Fruit fly (Drosophila melanogaster) whole organism, embryonic: ENCODE results near the gene P58IPK.

Experiments
- Aef1 ChIP-seq: fragments of 200-800 bp; sonication (Bioruptor generic); IDR thresholded peaks from 3 replicates; pipeline ENCODE4 v1.3.6; 2022; ENCODE audit warnings: missing biosample characterization, missing genetic modification characterization
- Atf6 ChIP-seq: fragments of 200-800 bp; sonication (Bioruptor generic); IDR thresholded peaks from 2 replicates; pipeline ENCODE4 v1.3.6; 2022; ENCODE audit warnings: missing biosample characterization, missing genetic modification characterization
- Blimp-1 ChIP-seq: fragments of 200-800 bp; sonication (Bioruptor generic); optimal IDR thresholded peaks from 3 replicates; lab custom pipeline; 2018; ENCODE audit warnings: missing biosample characterization, missing genetic modification characterization, mild to moderate bottlenecking, moderate library complexity, missing genetic modification reagents
- CG10209 ChIP-seq: fragments of 200-800 bp; sonication (Bioruptor generic); optimal IDR thresholded peaks from 3 replicates; lab custom pipeline; 2017; ENCODE audit warnings: missing biosample characterization, mild to moderate bottlenecking, missing genetic modification characterization, missing genetic modification reagents
- CG10274 ChIP-seq: fragments of 200-800 bp; sonication (Bioruptor generic); optimal IDR thresholded peaks from 3 replicates; lab custom pipeline; 2017; ENCODE audit warnings: missing biosample characterization, mild to moderate bottlenecking, missing genetic modification characterization
- CG10543 ChIP-seq: fragments of 200-800 bp; sonication (Bioruptor generic); optimal IDR thresholded peaks from 3 replicates; lab custom pipeline; 2017; ENCODE audit warnings: missing biosample characterization, mild to moderate bottlenecking, missing genetic modification characterization, moderate library complexity
- CG11723 ChIP-seq: fragments of 200-800 bp; sonication (Bioruptor generic); optimal IDR thresholded peaks from 2 replicates; lab custom pipeline; 2017; ENCODE audit warnings: missing biosample characterization, mild to moderate bottlenecking, missing genetic modification characterization
- CG14441 ChIP-seq: fragments of 200-800 bp; sonication (Bioruptor generic); IDR thresholded peaks from 2 replicates; pipeline ENCODE4 v1.3.6; 2022; ENCODE audit warnings: missing biosample characterization, missing genetic modification characterization
- CG1603 ChIP-seq: fragments of 200-800 bp; sonication (Bioruptor generic); optimal IDR thresholded peaks from 2 replicates; lab custom pipeline; 2019; ENCODE audit warnings: missing biosample characterization, mild to moderate bottlenecking, missing genetic modification characterization, moderate library complexity
- CG16815 ChIP-seq: fragments of 200-800 bp; sonication (Bioruptor generic); optimal IDR thresholded peaks from 3 replicates; lab custom pipeline; 2017; ENCODE audit warnings: missing biosample characterization, mild to moderate bottlenecking, missing genetic modification characterization
- CG17612 ChIP-seq: fragments of 200-800 bp; sonication (Bioruptor generic); IDR thresholded peaks from 2 replicates; pipeline ENCODE4 v1.3.6; 2022; ENCODE audit warnings: missing biosample characterization, missing genetic modification characterization
- CG2199 ChIP-seq: fragments of 200-800 bp; sonication (Bioruptor generic); IDR thresholded peaks from 3 replicates; pipeline ENCODE4 v1.3.6; 2022; ENCODE audit warnings: missing biosample characterization, missing genetic modification characterization
- CG2678 ChIP-seq: fragments of 200-800 bp; sonication (Bioruptor generic); optimal IDR thresholded peaks from 3 replicates; lab custom pipeline; 2019; ENCODE audit warnings: missing biosample characterization, mild to moderate bottlenecking, missing genetic modification characterization, moderate library complexity
- CG2875 ChIP-seq: fragments of 200-800 bp; sonication (Bioruptor generic); optimal IDR thresholded peaks from 2 replicates; lab custom pipeline; 2017; ENCODE audit warnings: missing biosample characterization, mild to moderate bottlenecking, missing genetic modification characterization, missing genetic modification reagents
- CG30403 ChIP-seq: fragments of 200-800 bp; sonication (Bioruptor generic); optimal IDR thresholded peaks from 3 replicates; lab custom pipeline; 2016; ENCODE audit warnings: missing biosample characterization, missing genetic modification characterization
- CG31441 ChIP-seq: fragments of 200-800 bp; sonication (Bioruptor generic); IDR thresholded peaks from 2 replicates; pipeline ENCODE4 v1.3.6; 2022; ENCODE audit warnings: missing biosample characterization, missing genetic modification characterization
- CG3281 ChIP-seq: fragments of 200-800 bp; sonication (Bioruptor generic); optimal IDR thresholded peaks from 3 replicates; lab custom pipeline; 2017; ENCODE audit warnings: missing biosample characterization, mild to moderate bottlenecking, missing genetic modification characterization
- CG4328 ChIP-seq: fragments of 200-800 bp; sonication (Bioruptor generic); optimal IDR thresholded peaks from 3 replicates; lab custom pipeline; 2017; ENCODE audit warnings: missing biosample characterization, missing genetic modification reagents, missing genetic modification characterization
- CG7372 ChIP-seq: fragments of 200-800 bp; sonication (Bioruptor generic); IDR thresholded peaks from 2 replicates; pipeline ENCODE4 v1.3.6; 2022; ENCODE audit warnings: missing biosample characterization, missing genetic modification characterization
- CG8281 ChIP-seq: fragments of 200-800 bp; sonication (Bioruptor generic); optimal IDR thresholded peaks from 2 replicates; lab custom pipeline; 2018; ENCODE audit warnings: missing biosample characterization, mild to moderate bottlenecking, missing genetic modification characterization, moderate library complexity
- CG8388 ChIP-seq: fragments of 200-800 bp; sonication (Bioruptor generic); optimal IDR thresholded peaks from 2 replicates; lab custom pipeline; 2019; ENCODE audit warnings: missing biosample characterization, mild to moderate bottlenecking, missing genetic modification characterization, moderate library complexity
- CG9932 ChIP-seq: fragments of 200-800 bp; sonication (Bioruptor generic); IDR thresholded peaks from 2 replicates; pipeline ENCODE4 v1.3.6; 2022; ENCODE audit warnings: missing biosample characterization, missing genetic modification characterization
- CHES-1-like ChIP-seq: fragments of 200-800 bp; sonication (Bioruptor generic); optimal IDR thresholded peaks from 2 replicates; lab custom pipeline; 2016; ENCODE audit warnings: missing biosample characterization, missing genetic modification characterization
- CoRest ChIP-seq: fragments of 200-800 bp; sonication (Bioruptor generic); optimal IDR thresholded peaks from 3 replicates; lab custom pipeline; 2018; ENCODE audit warnings: missing biosample characterization, mild to moderate bottlenecking, missing genetic modification characterization, moderate library complexity
- Eip74EF ChIP-seq, 2 experiments: fragments of 200-800 bp in 1 of 2; fragments of >200 bp in 1 of 2; sonication (Bioruptor generic) in 1 of 2; optimal IDR thresholded peaks; 2 replicates each; lab custom pipeline; 2017 to 2019; ENCODE audit warnings: missing biosample characterization in 2 of 2, missing genetic modification characterization in 2 of 2, mild to moderate bottlenecking in 1 of 2, moderate library complexity in 1 of 2
- Ets65A ChIP-seq: fragments of 200-800 bp; sonication (Bioruptor generic); peaks from one replicate; lab custom pipeline; 2016; ENCODE audit warnings: missing biosample characterization, missing genetic modification characterization
- HHEX ChIP-seq: fragments of 200-800 bp; sonication (Bioruptor generic); optimal IDR thresholded peaks from 3 replicates; lab custom pipeline; 2017; ENCODE audit warnings: missing biosample characterization, mild to moderate bottlenecking, missing genetic modification characterization, missing genetic modification reagents
- Mrtf ChIP-seq: fragments of 200-800 bp; sonication (Bioruptor generic); IDR thresholded peaks from 3 replicates; pipeline ENCODE4 v1.3.6; 2022; ENCODE audit warnings: missing biosample characterization, missing genetic modification characterization
- Myb ChIP-seq: fragments of 200-800 bp; sonication (Bioruptor generic); optimal IDR thresholded peaks from 2 replicates; lab custom pipeline; 2016; ENCODE audit warnings: missing biosample characterization, missing genetic modification characterization
- NFAT ChIP-seq: fragments of 200-800 bp; sonication (Bioruptor generic); IDR thresholded peaks from 2 replicates; pipeline ENCODE4 v1.3.6; 2022; ENCODE audit warnings: missing biosample characterization, missing genetic modification characterization
- Nf-YB ChIP-seq: fragments of 200-800 bp; sonication (Bioruptor generic); optimal IDR thresholded peaks from 3 replicates; lab custom pipeline; 2019; ENCODE audit warnings: missing biosample characterization, mild to moderate bottlenecking, missing genetic modification characterization, moderate library complexity
- Xbp1 ChIP-seq: fragments of 200-800 bp; sonication (Bioruptor generic); optimal IDR thresholded peaks from 3 replicates; lab custom pipeline; 2016; ENCODE audit warnings: missing biosample characterization, mild to moderate bottlenecking, missing genetic modification characterization
- al ChIP-seq: fragments of 200-800 bp; sonication (Bioruptor generic); IDR thresholded peaks from 2 replicates; pipeline ENCODE4 v1.3.6; 2022; ENCODE audit warnings: missing biosample characterization, missing genetic modification characterization
- ato ChIP-seq: fragments of 200-800 bp; sonication (Bioruptor generic); IDR thresholded peaks from 2 replicates; pipeline ENCODE4 v1.3.6; 2022; ENCODE audit warnings: missing biosample characterization, missing genetic modification characterization; ENCODE audit not compliant: partially characterized antibody
- bowl ChIP-seq: fragments of 200-800 bp; sonication (Bioruptor generic); IDR thresholded peaks from 2 replicates; pipeline ENCODE4 v1.3.6; 2022; ENCODE audit warnings: missing biosample characterization, missing genetic modification characterization
- dmrt11E ChIP-seq: fragments of 200-800 bp; sonication (Bioruptor generic); optimal IDR thresholded peaks from 3 replicates; lab custom pipeline; 2018; ENCODE audit warnings: missing biosample characterization, mild to moderate bottlenecking, missing genetic modification characterization, moderate library complexity
- ind ChIP-seq: fragments of 200-800 bp; sonication (Bioruptor generic); optimal IDR thresholded peaks from 3 replicates; lab custom pipeline; 2016; ENCODE audit warnings: missing biosample characterization, missing genetic modification characterization
- lab ChIP-seq: fragments of 200-800 bp; sonication (Bioruptor generic); optimal IDR thresholded peaks from 3 replicates; lab custom pipeline; 2017; ENCODE audit warnings: missing biosample characterization, missing genetic modification characterization, mild to moderate bottlenecking, moderate library complexity, missing genetic modification reagents
- lilli ChIP-seq: fragments of 200-800 bp; sonication (Bioruptor generic); optimal IDR thresholded peaks from 3 replicates; lab custom pipeline; 2016; ENCODE audit warnings: missing biosample characterization, missing genetic modification characterization
- onecut ChIP-seq: fragments of 200-800 bp; sonication (Bioruptor generic); IDR thresholded peaks from 2 replicates; pipeline ENCODE4 v1.3.6; 2022; ENCODE audit warnings: missing biosample characterization, missing genetic modification characterization
- peb ChIP-seq: fragments of 200-800 bp; sonication (Bioruptor generic); IDR thresholded peaks from 2 replicates; pipeline ENCODE4 v1.3.6; 2022; ENCODE audit warnings: missing biosample characterization, missing genetic modification characterization
- ranshi ChIP-seq: fragments of 200-800 bp; sonication (Bioruptor generic); IDR thresholded peaks from 2 replicates; pipeline ENCODE4 v1.3.6; 2022; ENCODE audit warnings: missing biosample characterization, missing genetic modification characterization
- row ChIP-seq: fragments of 200-800 bp; sonication (Bioruptor generic); IDR thresholded peaks from 3 replicates; pipeline ENCODE4 v1.3.6; 2022; ENCODE audit warnings: missing biosample characterization, missing genetic modification characterization
- sens ChIP-seq: fragments of 200-800 bp; sonication (Bioruptor generic); peaks from one replicate; lab custom pipeline; 2016; ENCODE audit warnings: missing biosample characterization, missing genetic modification characterization
- slp2 ChIP-seq: fragments of 200-800 bp; sonication (Bioruptor generic); optimal IDR thresholded peaks from 2 replicates; lab custom pipeline; 2016; ENCODE audit warnings: missing biosample characterization, missing genetic modification characterization
- sqz ChIP-seq: fragments of 200-800 bp; sonication (Bioruptor generic); optimal IDR thresholded peaks from 3 replicates; lab custom pipeline; 2018; ENCODE audit warnings: missing biosample characterization, mild to moderate bottlenecking, missing genetic modification characterization
- trem ChIP-seq: fragments of 200-800 bp; optimal IDR thresholded peaks from 3 replicates; lab custom pipeline; 2019; ENCODE audit warnings: missing biosample characterization, mild to moderate bottlenecking, missing genetic modification characterization, moderate library complexity
- wdn ChIP-seq: fragments of 200-800 bp; sonication (Bioruptor generic); IDR thresholded peaks from 2 replicates; pipeline ENCODE4 v1.3.6; 2022; ENCODE audit warnings: missing biosample characterization, missing genetic modification characterization

The P58IPK gene

DNA sequence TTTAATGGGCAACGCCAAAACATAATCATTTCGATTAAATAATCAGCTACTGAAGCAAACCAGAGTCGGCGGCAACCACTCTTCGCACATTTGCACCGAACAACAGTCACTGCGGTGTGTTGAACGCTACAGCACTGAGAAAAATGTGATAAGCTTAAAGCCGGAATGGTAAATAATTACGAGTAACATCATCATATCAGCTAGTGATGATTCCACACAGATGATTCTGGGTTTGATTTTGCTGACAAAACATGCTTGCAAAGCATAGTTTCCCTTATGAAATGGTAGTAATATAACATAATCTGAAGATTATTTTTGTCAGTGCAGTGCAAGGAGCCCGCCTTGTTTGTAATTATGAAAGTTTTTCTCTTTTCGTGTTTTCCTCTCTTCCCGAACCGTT lies 11.4 kb downstream of the P58IPK start (continued):
- peak; percentile 64 for TF ChIP-seq Xbp1 (GFP tag; lab: Kevin White, UChicago)
- TF ChIP-seq onecut (GFP tag; lab: Robert Waterston, UW), result peak; percentile 33; the same call in 1 of the 2 replicates
- 0 out of 2 replicates have a peak, but pooled peaks have one; percentile 11 for TF ChIP-seq ranshi (GFP tag; lab: Robert Waterston, UW)
- no peak for TF ChIP-seq CHES-1-like
- peak; percentile 47 for TF ChIP-seq lilli

DNA sequence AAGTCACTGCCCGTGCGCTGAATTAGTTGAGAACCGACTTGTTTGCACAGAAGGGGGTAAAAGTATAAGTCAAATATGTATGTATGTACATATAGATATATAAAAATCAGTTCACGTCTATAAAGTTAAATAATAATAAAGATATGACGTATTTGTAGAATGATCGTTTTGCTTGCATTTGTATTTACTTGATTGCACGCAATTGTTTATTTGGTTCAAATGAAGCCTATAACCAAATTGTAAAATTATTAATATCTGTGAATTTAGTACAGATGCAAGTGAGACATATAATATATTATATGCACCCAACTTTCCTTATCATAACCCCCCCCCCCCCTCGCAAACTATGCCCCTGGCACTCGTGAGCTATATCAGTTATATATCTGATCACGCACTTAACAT lies 13.8 kb downstream of the P58IPK start:
- TF ChIP-seq wdn (GFP tag; lab: Robert Waterston, UW), result 0 out of 2 replicates have a peak, but pooled peaks have one; percentile 34
- TF ChIP-seq Nf-YB (GFP tag; lab: Kevin White, UChicago), result peak; percentile 13
- TF ChIP-seq CG9932, result peak; percentile 66
- peak; percentile 8 for TF ChIP-seq CG2875 (GFP tag; lab: Kevin White, UChicago)
- TF ChIP-seq CG2199, result no peak
- TF ChIP-seq peb (GFP tag; lab: Robert Waterston, UW), result no peak
- TF ChIP-seq CG30403 (GFP tag; lab: Kevin White, UChicago), result peak; percentile 25
- peak; percentile 39 for TF ChIP-seq dmrt11E
- TF ChIP-seq lab (GFP tag; lab: Kevin White, UChicago), result peak; percentile 81
- peak; percentile 2 for TF ChIP-seq CG11723 (GFP tag; lab: Kevin White, UChicago)
- TF ChIP-seq CG7372 (GFP tag; lab: Robert Waterston, UW), result peak; percentile 24; the same call in 1 of the 2 replicates
- TF ChIP-seq CoRest (tag; lab: Kevin White, UChicago), result peak; percentile 50
- TF ChIP-seq sens (GFP tag; lab: Kevin White, UChicago), result peak; percentile 72
- peak; percentile 80 for TF ChIP-seq CG3281 (GFP tag; lab: Kevin White, UChicago)
- peak; percentile 13 for TF ChIP-seq CG10274 (GFP tag; lab: Kevin White, UChicago)
- peak; percentile 12 for TF ChIP-seq CG16815 (GFP tag; lab: Kevin White, UChicago)
- peak in 1 of 2 experiments; percentile 14 for TF ChIP-seq Eip74EF (GFP tag; optimal IDR thresholded peaks at IDR 0.05; lab: Kevin White, UChicago)
- peak; percentile 50 for TF ChIP-seq CG31441 (GFP tag; lab: Robert Waterston, UW)
- TF ChIP-seq CG1603 (tag; lab: Kevin White, UChicago), result peak; percentile 29
- TF ChIP-seq slp2, result no peak
- peak; percentile 27 for TF ChIP-seq sqz (GFP tag; lab: Kevin White, UChicago)
- TF ChIP-seq CG10543 (GFP tag; lab: Kevin White, UChicago), result peak; percentile 67
- TF ChIP-seq ind (GFP tag; lab: Kevin White, UChicago), result peak; percentile 27
- TF ChIP-seq Atf6 (GFP tag; lab: Robert Waterston, UW), result peak; percentile 40; the same call in 1 of the 2 replicates
- peak; percentile 26; the same call in 1 of the 3 replicates for TF ChIP-seq Aef1 (GFP tag; lab: Robert Waterston, UW)
- TF ChIP-seq row (GFP tag; lab: Robert Waterston, UW), result 0 out of 3 replicates have a peak, but pooled peaks have one; percentile 14
- peak; percentile 28 for TF ChIP-seq CG4328 (GFP tag; lab: Kevin White, UChicago)
- peak; percentile 47; the same call in 1 of the 2 replicates for TF ChIP-seq CG14441 (GFP tag; lab: Robert Waterston, UW)
- peak; percentile 25 for TF ChIP-seq lilli
- TF ChIP-seq CG10209 (GFP tag; lab: Kevin White, UChicago), result peak; percentile 60
- TF ChIP-seq HHEX (GFP tag; lab: Kevin White, UChicago), result peak; percentile 55
- TF ChIP-seq Mrtf (GFP tag; lab: Robert Waterston, UW), result no peak
- peak; percentile 88 for TF ChIP-seq Ets65A (GFP tag; lab: Kevin White, UChicago)
- TF ChIP-seq CG2678, result peak; percentile 86
- peak; percentile 40; the same call in 1 of the 2 replicates for TF ChIP-seq NFAT (GFP tag; lab: Robert Waterston, UW)
- TF ChIP-seq ato (GFP tag; lab: Robert Waterston, UW), result no peak
- peak; percentile 52; the same call in 1 of the 2 replicates for TF ChIP-seq al (GFP tag; lab: Robert Waterston, UW)
- TF ChIP-seq bowl, result no peak
- TF ChIP-seq Myb (GFP tag; lab: Kevin White, UChicago), result no peak
- peak; percentile 8 for TF ChIP-seq CG8388 (GFP tag; lab: Kevin White, UChicago)
- TF ChIP-seq CG17612 (GFP tag; lab: Robert Waterston, UW), result 0 out of 2 replicates have a peak, but pooled peaks have one; percentile 12
- TF ChIP-seq Blimp-1 (GFP tag; lab: Kevin White, UChicago), result peak; percentile 41
- peak; percentile 24 for TF ChIP-seq CG8281 (tag; lab: Kevin White, UChicago)
- peak; percentile 4 for TF ChIP-seq trem
